Fruit fly (Drosophila melanogaster) Kc167 (cell line): ENCODE measurements around the gene Pph13.

ENCODE experiments used
- Myc ChIP-seq: fragments of >200 bp; optimal IDR thresholded peaks from 2 replicates; lab custom pipeline; 2017; ENCODE audit warnings: missing external identifiers
- Sin3A ChIP-seq: fragments of >200 bp; optimal IDR thresholded peaks from 2 replicates; lab custom pipeline; 2018; ENCODE audit warnings: missing external identifiers
- h ChIP-seq: fragments of >200 bp; optimal IDR thresholded peaks from 3 replicates; lab custom pipeline; 2018; ENCODE audit warnings: missing external identifiers
- insv ChIP-seq: fragments of >200 bp; optimal IDR thresholded peaks from 3 replicates; lab custom pipeline; 2018; ENCODE audit warnings: missing external identifiers
- psq ChIP-seq: fragments of >200 bp; optimal IDR thresholded peaks from 2 replicates; lab custom pipeline; 2017; ENCODE audit warnings: missing external identifiers
- ttk ChIP-seq: sonication (Bioruptor generic); optimal IDR thresholded peaks from 2 replicates; lab custom pipeline; 2017; ENCODE audit warnings: missing external identifiers

- TF ChIP-seq psq = no peak
- TF ChIP-seq Sin3A (lab: Kevin White, UChicago) = no peak
- TF ChIP-seq Myc (lab: Kevin White, UChicago) = no peak
- no peak for TF ChIP-seq ttk (lab: Kevin White, UChicago)
- TF ChIP-seq insv = no peak
- no peak for TF ChIP-seq h (lab: Kevin White, UChicago)
Observed at dm6 chr2L:530245-530644, 47.0 kb upstream of the Pph13 start.
